Worm (Caenorhabditis elegans) whole organism, early embryonic: Measurements from ENCODE around the gene C25G4.7.

Source experiments
- B0310.2 ChIP-seq: sonication (generic microtip); optimal IDR thresholded peaks from 2 replicates; lab custom pipeline; 2016; ENCODE audit warnings: mild to moderate bottlenecking, missing genetic modification characterization, missing compliant biosample characterization
- F13C5.2 ChIP-seq: sonication (generic microtip); optimal IDR thresholded peaks from 2 replicates; lab custom pipeline; 2017; ENCODE audit warnings: mild to moderate bottlenecking, missing genetic modification characterization, inconsistent platforms, missing compliant biosample characterization
- aly-1 ChIP-seq: sonication (generic microtip); optimal IDR thresholded peaks from 2 replicates; lab custom pipeline; 2016; ENCODE audit warnings: missing genetic modification characterization, missing compliant biosample characterization
- ama-1 ChIP-seq: fragments of 150-350 bp; optimal IDR thresholded peaks from 2 replicates; lab custom pipeline; 2014
- ceh-13 ChIP-seq: fragments of 200-800 bp; sonication (Bioruptor generic); optimal IDR thresholded peaks from 2 replicates; lab custom pipeline; 2018; ENCODE audit warnings: mild to moderate bottlenecking, missing genetic modification characterization, missing compliant biosample characterization
- ceh-36 ChIP-seq: sonication (generic microtip); optimal IDR thresholded peaks from 2 replicates; lab custom pipeline; 2016; ENCODE audit warnings: missing genetic modification characterization, inconsistent platforms, missing compliant biosample characterization
- ets-7 ChIP-seq: sonication (generic microtip); optimal IDR thresholded peaks from 2 replicates; lab custom pipeline; 2016; ENCODE audit warnings: missing genotype, missing genetic modification characterization, missing compliant biosample characterization
- flt-1 ChIP-seq: fragments of 200-800 bp; sonication (Bioruptor generic); IDR thresholded peaks from 2 replicates; pipeline ENCODE4 v1.3.6; 2022; ENCODE audit warnings: missing genetic modification characterization, missing compliant biosample characterization
- hmbx-1 ChIP-seq: sonication (generic microtip); optimal IDR thresholded peaks from 2 replicates; lab custom pipeline; 2016; ENCODE audit warnings: mild to moderate bottlenecking, missing genetic modification characterization, missing compliant biosample characterization
- hmg-4 ChIP-seq: fragments of 200-800 bp; sonication (Bioruptor generic); optimal IDR thresholded peaks from 2 replicates; lab custom pipeline; 2018; ENCODE audit warnings: mild to moderate bottlenecking, missing genetic modification characterization, missing compliant biosample characterization
- hnd-1 ChIP-seq: sonication (generic microtip); optimal IDR thresholded peaks from 2 replicates; lab custom pipeline; 2016; ENCODE audit warnings: missing genetic modification characterization, missing compliant biosample characterization
- pes-1 ChIP-seq: fragments of 200-800 bp; sonication (Bioruptor generic); IDR thresholded peaks from 2 replicates; pipeline ENCODE4 v1.3.6; 2022; ENCODE audit warnings: missing genetic modification reagents, missing genetic modification characterization, missing compliant biosample characterization
- scrt-1 ChIP-seq: fragments of 200-800 bp; sonication (Bioruptor generic); IDR thresholded peaks from 2 replicates; pipeline ENCODE4 v1.3.6; 2022; ENCODE audit warnings: missing genetic modification characterization, missing compliant biosample characterization
- sea-1 ChIP-seq: fragments of 200-800 bp; sonication (Bioruptor generic); conservative IDR thresholded peaks from 2 replicates; pipeline ENCODE4 v1.3.6; 2022; ENCODE audit warnings: missing genetic modification characterization, missing compliant biosample characterization
- tbx-11 ChIP-seq: fragments of 200-800 bp; sonication (Bioruptor generic); IDR thresholded peaks from 2 replicates; pipeline ENCODE4 v1.3.6; 2022; ENCODE audit warnings: missing genetic modification characterization, missing compliant biosample characterization
- tbx-37 ChIP-seq: fragments of 200-800 bp; sonication (Bioruptor generic); conservative IDR thresholded peaks from 2 replicates; pipeline ENCODE4 v1.3.6; 2022; ENCODE audit warnings: missing genetic modification reagents, missing genetic modification characterization, missing compliant biosample characterization
- tra-4 ChIP-seq: sonication (generic microtip); optimal IDR thresholded peaks from 2 replicates; lab custom pipeline; 2017; ENCODE audit warnings: missing genetic modification characterization, missing compliant biosample characterization

C25G4.7 gene

DNA sequence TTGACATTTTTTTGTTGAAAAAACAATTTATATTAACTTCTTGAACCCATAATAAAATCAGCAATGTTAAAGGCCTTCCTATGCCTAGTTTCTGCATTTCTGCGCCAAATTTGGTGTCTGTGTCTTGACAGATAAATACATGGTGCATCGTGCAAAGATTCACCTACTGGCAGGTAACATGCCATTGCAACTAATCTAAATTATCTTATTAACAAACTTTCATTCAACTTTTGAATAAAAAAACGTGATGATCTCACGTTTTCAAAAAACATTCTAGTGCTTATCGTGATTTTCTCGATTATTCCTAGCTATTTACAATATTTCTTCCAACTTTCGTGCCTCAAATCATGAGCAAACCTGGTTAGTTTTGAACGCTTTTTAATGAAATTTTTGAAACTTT lies at the start of gene C25G4.7:
C25G4.7 (plus strand) TSS at position 301 of the 400 bp plus-strand sequence.
- no peak for TF ChIP-seq ama-1 (lab: Kevin White, UChicago)
- no peak for TF ChIP-seq tra-4 (tag; lab: Kevin White, UChicago)
- no peak for TF ChIP-seq ceh-13
- TF ChIP-seq hnd-1 (tag; lab: Kevin White, UChicago), result no peak
- no peak for TF ChIP-seq hmg-4 (GFP tag; lab: Kevin White, UChicago)
- TF ChIP-seq pes-1 (GFP tag; lab: Robert Waterston, UW), result no peak
- TF ChIP-seq sea-1 (GFP tag; lab: Robert Waterston, UW), result no peak
- TF ChIP-seq tbx-37 (GFP tag; lab: Robert Waterston, UW), result no peak
- TF ChIP-seq B0310.2, result no peak
- no peak for TF ChIP-seq F13C5.2 (tag; lab: Kevin White, UChicago)
- TF ChIP-seq aly-1 (tag; lab: Kevin White, UChicago), result no peak
- no peak for TF ChIP-seq hmbx-1 (tag; lab: Kevin White, UChicago)
- no peak for TF ChIP-seq ceh-36 (tag; lab: Kevin White, UChicago)
- TF ChIP-seq flt-1 (GFP tag; lab: Robert Waterston, UW), result no peak
- no peak for TF ChIP-seq tbx-11
- TF ChIP-seq ets-7 (tag; lab: Kevin White, UChicago), result no peak
- TF ChIP-seq scrt-1 (GFP tag; lab: Robert Waterston, UW), result no peak

DNA sequence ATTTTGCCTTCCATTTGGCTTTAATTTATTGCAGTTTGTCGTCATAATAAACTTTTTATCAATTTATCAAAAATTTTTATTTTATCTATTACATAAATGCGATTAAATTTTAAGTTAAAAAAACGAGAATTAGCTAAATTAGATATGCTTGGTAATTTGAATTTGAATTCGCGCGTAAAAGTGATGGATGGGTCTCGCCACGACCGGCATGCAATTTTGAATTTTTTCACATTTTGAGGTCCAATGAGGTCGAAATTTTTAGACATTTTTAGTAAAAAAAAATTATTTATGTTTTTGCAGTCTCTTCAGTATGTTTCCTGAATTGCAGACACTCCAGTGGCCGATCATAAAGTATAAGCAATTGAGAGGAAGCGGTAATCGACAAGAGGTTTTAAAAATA lies 48.1 kb upstream of the C25G4.7 start, which contains the start of gene dsb-1:
dsb-1 (plus strand) TSS at position 301 of the 400 bp plus-strand sequence.
- TF ChIP-seq sea-1 (GFP tag; lab: Robert Waterston, UW) (no peak), B0310.2 (no peak), tbx-11 (no peak), scrt-1 (GFP tag; lab: Robert Waterston, UW) (no peak), tbx-37 (GFP tag; lab: Robert Waterston, UW) (no peak), ceh-36 (tag; lab: Kevin White, UChicago) (no peak), flt-1 (GFP tag; lab: Robert Waterston, UW) (no peak), hnd-1 (tag; lab: Kevin White, UChicago) (no peak), F13C5.2 (tag; lab: Kevin White, UChicago) (no peak), ceh-13 (no peak), ama-1 (lab: Kevin White, UChicago) (no peak), hmbx-1 (tag; lab: Kevin White, UChicago) (no peak), ets-7 (tag; lab: Kevin White, UChicago) (no peak)

DNA sequence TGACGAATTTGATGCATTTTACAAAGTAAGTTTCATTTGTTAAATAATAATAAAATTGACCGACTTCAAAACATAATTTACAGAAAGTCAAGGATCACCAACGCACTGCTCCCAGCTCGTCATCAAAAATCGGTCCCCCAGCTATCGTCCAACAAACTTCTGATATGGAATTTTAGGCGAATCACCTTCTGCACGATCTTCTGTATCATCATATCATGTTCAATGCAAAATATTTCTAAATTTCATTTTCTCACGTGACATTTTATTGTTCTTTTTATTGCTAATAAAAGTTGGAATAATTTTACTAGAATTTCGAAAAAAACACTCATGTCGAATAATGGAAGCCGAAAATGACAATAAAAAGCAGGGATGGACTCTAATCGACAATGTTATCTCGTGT lies 46.5 kb upstream of the C25G4.7 start, which contains the start of gene acl-13:
acl-13 (plus strand) TSS at position 301 of the 400 bp plus-strand sequence.
- TF ChIP-seq flt-1 (GFP tag; lab: Robert Waterston, UW), result no peak
- TF ChIP-seq ama-1 (lab: Kevin White, UChicago), result no peak
- no peak for TF ChIP-seq ets-7 (tag; lab: Kevin White, UChicago)
- no peak for TF ChIP-seq F13C5.2 (tag; lab: Kevin White, UChicago)
- TF ChIP-seq tbx-37 (GFP tag; lab: Robert Waterston, UW), result no peak
- TF ChIP-seq B0310.2, result no peak

DNA sequence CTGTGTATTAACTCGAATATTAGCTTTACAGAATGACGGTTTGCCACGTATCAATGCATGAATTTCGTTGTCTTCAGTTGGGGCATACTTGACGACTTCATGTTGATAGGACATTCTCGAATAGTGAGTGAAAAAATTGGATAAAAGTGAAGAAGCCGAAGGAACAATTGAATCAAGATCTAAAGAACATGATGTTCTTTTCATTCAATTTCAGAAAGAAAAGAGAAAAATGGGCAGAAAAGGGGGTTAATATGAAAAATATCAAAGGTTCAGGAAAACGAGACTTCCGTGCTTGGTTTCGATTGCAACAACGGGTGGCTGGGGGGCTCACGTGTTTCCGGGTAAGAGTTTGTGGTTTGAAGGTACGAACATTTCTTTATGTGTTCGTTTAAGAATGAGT lies 42.1 kb upstream of the C25G4.7 start:
- TF ChIP-seq F13C5.2 (tag; lab: Kevin White, UChicago), result no peak
- no peak for TF ChIP-seq ceh-13
- TF ChIP-seq sea-1 (GFP tag; lab: Robert Waterston, UW), result no peak
- no peak for TF ChIP-seq hnd-1 (tag; lab: Kevin White, UChicago)
- no peak for TF ChIP-seq ets-7 (tag; lab: Kevin White, UChicago)
- TF ChIP-seq tbx-37 (GFP tag; lab: Robert Waterston, UW), result no peak
- no peak for TF ChIP-seq aly-1 (tag; lab: Kevin White, UChicago)
- no peak for TF ChIP-seq B0310.2
- TF ChIP-seq pes-1 (GFP tag; lab: Robert Waterston, UW), result no peak
- TF ChIP-seq flt-1 (GFP tag; lab: Robert Waterston, UW), result no peak

DNA sequence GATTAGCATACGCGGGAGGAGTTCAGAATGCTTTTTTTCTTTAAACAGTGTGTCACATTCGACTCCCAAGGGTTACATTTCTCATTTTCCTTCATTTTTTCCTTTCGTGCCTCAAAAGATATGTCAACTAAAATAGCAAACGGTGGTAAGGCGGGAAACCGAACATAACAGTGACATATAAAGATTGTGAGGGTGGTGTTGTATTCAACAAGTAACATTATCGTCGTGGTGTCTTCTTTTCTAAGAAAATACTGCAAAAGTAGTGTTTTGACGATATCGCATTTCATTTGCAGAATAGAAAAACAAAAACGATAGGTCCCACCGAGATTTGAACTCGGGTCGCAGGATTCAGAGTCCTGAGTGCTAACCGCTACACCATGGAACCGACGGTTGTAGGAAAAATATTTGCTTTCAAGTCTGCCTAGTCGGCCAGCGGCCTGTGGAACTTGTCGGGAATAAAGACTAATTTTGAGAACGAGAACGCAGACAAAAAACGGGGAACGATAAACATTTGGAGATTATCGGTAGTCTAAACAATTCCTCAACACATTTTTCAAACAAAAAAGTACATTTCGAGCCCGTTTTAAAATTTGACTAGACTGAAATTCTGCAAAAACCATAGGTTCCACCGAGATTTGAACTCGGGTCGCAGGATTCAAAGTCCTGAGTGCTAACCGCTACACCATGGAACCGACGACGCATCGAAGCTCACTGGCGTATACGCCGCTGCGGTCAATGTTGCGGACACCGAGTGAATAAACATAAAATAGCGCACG lies 39.9 kb upstream of the C25G4.7 start:
- TF ChIP-seq tbx-37 (GFP tag; lab: Robert Waterston, UW), result peak; percentile 57
- no peak for TF ChIP-seq ama-1 (lab: Kevin White, UChicago)
- TF ChIP-seq hmg-4 (GFP tag; lab: Kevin White, UChicago), result peak; percentile 31
- no peak for TF ChIP-seq tra-4 (tag; lab: Kevin White, UChicago)
- TF ChIP-seq scrt-1 (GFP tag; lab: Robert Waterston, UW), result 0 out of 2 replicates have a peak, but pooled peaks have one; percentile 35
- peak; percentile 46; the same call in 1 of the 2 replicates for TF ChIP-seq flt-1 (GFP tag; lab: Robert Waterston, UW)
- no peak for TF ChIP-seq B0310.2
- 0 out of 2 replicates have a peak, but pooled peaks have one; percentile 45 for TF ChIP-seq tbx-11
- peak; percentile 29 for TF ChIP-seq ceh-36 (tag; lab: Kevin White, UChicago)
- no peak for TF ChIP-seq ets-7 (tag; lab: Kevin White, UChicago)
- TF ChIP-seq aly-1 (tag; lab: Kevin White, UChicago), result no peak
- TF ChIP-seq pes-1 (GFP tag; lab: Robert Waterston, UW), result peak; percentile 58; the same call in 1 of the 2 replicates
- TF ChIP-seq sea-1 (GFP tag; lab: Robert Waterston, UW), result peak; percentile 60; the same call in 1 of the 2 replicates
- no peak for TF ChIP-seq hmbx-1 (tag; lab: Kevin White, UChicago)
- TF ChIP-seq F13C5.2 (tag; lab: Kevin White, UChicago), result no peak
- no peak for TF ChIP-seq ceh-13
- TF ChIP-seq hnd-1 (tag; lab: Kevin White, UChicago), result no peak

DNA sequence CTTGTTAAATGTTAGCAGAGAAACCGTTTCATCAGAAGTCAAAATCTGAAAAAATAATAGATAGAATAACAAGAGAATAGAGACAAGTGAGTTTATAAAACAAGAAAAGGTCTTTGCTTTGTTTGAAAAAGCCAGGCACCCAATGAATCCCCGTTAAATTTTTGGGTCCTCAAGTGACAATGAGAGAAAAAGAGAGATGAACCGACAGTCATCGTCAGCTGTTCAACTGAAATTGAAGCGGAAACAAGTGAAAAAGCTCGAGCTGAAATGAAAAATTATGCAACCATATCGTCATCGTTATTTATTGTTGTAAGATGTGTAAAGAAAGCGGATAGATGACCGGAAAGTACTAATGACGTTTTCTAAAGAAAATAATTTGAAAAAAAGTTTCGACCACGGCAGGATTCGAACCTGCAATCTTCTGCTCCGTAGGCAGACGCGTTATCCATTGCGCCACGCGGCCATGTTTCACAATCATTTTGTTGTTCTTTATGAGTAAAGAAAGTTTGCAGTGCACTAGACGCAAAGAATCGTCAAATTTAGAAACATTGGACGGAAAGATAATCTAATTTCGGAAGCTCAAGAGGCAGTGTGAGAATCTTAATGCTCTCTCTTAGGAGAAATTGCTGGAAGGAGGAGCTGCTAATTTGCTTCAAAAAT lies 39.0 kb upstream of the C25G4.7 start, which contains the start of gene F08G5.3:
F08G5.3 (minus strand) TSS at position 51 of the 660 bp plus-strand sequence.
- TF ChIP-seq scrt-1 (GFP tag; lab: Robert Waterston, UW), result peak; percentile 57; the same call in 1 of the 2 replicates
- TF ChIP-seq hmbx-1 (tag; lab: Kevin White, UChicago), result no peak
- TF ChIP-seq aly-1 (tag; lab: Kevin White, UChicago), result no peak
- no peak for TF ChIP-seq tra-4 (tag; lab: Kevin White, UChicago)
- no peak for TF ChIP-seq ama-1 (lab: Kevin White, UChicago)
- TF ChIP-seq flt-1 (GFP tag; lab: Robert Waterston, UW), result peak; percentile 43; the same call in 1 of the 2 replicates
- peak; percentile 77 for TF ChIP-seq pes-1 (GFP tag; lab: Robert Waterston, UW)
- TF ChIP-seq hmg-4 (GFP tag; lab: Kevin White, UChicago), result no peak
- TF ChIP-seq B0310.2, result no peak
- 0 out of 2 replicates have a peak, but pooled peaks have one; percentile 9 for TF ChIP-seq sea-1 (GFP tag; lab: Robert Waterston, UW)
- TF ChIP-seq ets-7 (tag; lab: Kevin White, UChicago), result no peak
- no peak for TF ChIP-seq ceh-13
- no peak for TF ChIP-seq tbx-11
- TF ChIP-seq F13C5.2 (tag; lab: Kevin White, UChicago), result peak; percentile 0
- no peak for TF ChIP-seq ceh-36 (tag; lab: Kevin White, UChicago)
- no peak for TF ChIP-seq hnd-1 (tag; lab: Kevin White, UChicago)
- TF ChIP-seq tbx-37 (GFP tag; lab: Robert Waterston, UW), result 0 out of 2 replicates have a peak, but pooled peaks have one; percentile 15
